Worm (Caenorhabditis elegans) whole organism, late embryonic: ENCODE results near the gene Y76B12C.3.

Experiments used
- ahr-1 ChIP-seq: sonication (generic microtip); optimal IDR thresholded peaks from 2 replicates; lab custom pipeline; 2016; ENCODE audit warnings: missing genetic modification characterization, missing compliant biosample characterization
- nfya-1 ChIP-seq: sonication (generic microtip); optimal IDR thresholded peaks from 2 replicates; lab custom pipeline; 2017; ENCODE audit warnings: missing genetic modification characterization, mild to moderate bottlenecking, missing compliant biosample characterization, antibody characterized with exemption, moderate library complexity
- zip-5 ChIP-seq: sonication (generic microtip); optimal IDR thresholded peaks from 2 replicates; lab custom pipeline; 2016; ENCODE audit warnings: missing genetic modification characterization, missing compliant biosample characterization

DNA sequence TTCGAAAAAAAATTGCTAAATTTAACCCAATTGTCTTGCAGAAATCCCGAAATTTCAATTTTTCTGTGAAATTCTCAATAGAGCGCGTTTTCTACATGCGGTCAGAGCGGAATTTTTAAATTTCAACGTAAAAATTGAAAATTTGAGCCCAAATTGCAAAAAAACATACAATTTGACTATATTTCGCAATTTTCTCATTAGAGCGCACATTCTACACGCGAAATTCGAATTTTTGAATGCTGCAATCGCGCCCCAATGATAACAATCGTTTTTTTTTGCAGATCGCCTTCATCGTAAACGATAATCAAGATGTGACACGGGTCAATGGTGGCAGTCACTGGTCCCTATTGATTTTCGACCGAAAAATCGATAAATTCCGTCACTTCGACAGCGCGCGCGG, 9.4 kb upstream of the Y76B12C.3 start:
- TF ChIP-seq nfya-1 (tag; lab: Kevin White, UChicago) (no peak), ahr-1 (tag; lab: Kevin White, UChicago) (no peak), zip-5 (tag; lab: Kevin White, UChicago) (no peak)
